Worm (Caenorhabditis elegans) whole organism, early embryonic: ENCODE measurements around the gene ears-2.

ENCODE experiments used
- B0310.2 ChIP-seq: sonication (generic microtip); optimal IDR thresholded peaks from 2 replicates; lab custom pipeline; 2016; ENCODE audit warnings: mild to moderate bottlenecking, missing genetic modification characterization, missing compliant biosample characterization
- F13C5.2 ChIP-seq: sonication (generic microtip); optimal IDR thresholded peaks from 2 replicates; lab custom pipeline; 2017; ENCODE audit warnings: mild to moderate bottlenecking, missing genetic modification characterization, inconsistent platforms, missing compliant biosample characterization
- aly-1 ChIP-seq: sonication (generic microtip); optimal IDR thresholded peaks from 2 replicates; lab custom pipeline; 2016; ENCODE audit warnings: missing genetic modification characterization, missing compliant biosample characterization
- ama-1 ChIP-seq: fragments of 150-350 bp; optimal IDR thresholded peaks from 2 replicates; lab custom pipeline; 2014
- ceh-13 ChIP-seq: fragments of 200-800 bp; sonication (Bioruptor generic); optimal IDR thresholded peaks from 2 replicates; lab custom pipeline; 2018; ENCODE audit warnings: mild to moderate bottlenecking, missing genetic modification characterization, missing compliant biosample characterization
- ceh-36 ChIP-seq: sonication (generic microtip); optimal IDR thresholded peaks from 2 replicates; lab custom pipeline; 2016; ENCODE audit warnings: missing genetic modification characterization, inconsistent platforms, missing compliant biosample characterization
- ets-7 ChIP-seq: sonication (generic microtip); optimal IDR thresholded peaks from 2 replicates; lab custom pipeline; 2016; ENCODE audit warnings: missing genotype, missing genetic modification characterization, missing compliant biosample characterization
- flt-1 ChIP-seq: fragments of 200-800 bp; sonication (Bioruptor generic); IDR thresholded peaks from 2 replicates; pipeline ENCODE4 v1.3.6; 2022; ENCODE audit warnings: missing genetic modification characterization, missing compliant biosample characterization
- hmbx-1 ChIP-seq: sonication (generic microtip); optimal IDR thresholded peaks from 2 replicates; lab custom pipeline; 2016; ENCODE audit warnings: mild to moderate bottlenecking, missing genetic modification characterization, missing compliant biosample characterization
- hmg-4 ChIP-seq: fragments of 200-800 bp; sonication (Bioruptor generic); optimal IDR thresholded peaks from 2 replicates; lab custom pipeline; 2018; ENCODE audit warnings: mild to moderate bottlenecking, missing genetic modification characterization, missing compliant biosample characterization
- hnd-1 ChIP-seq: sonication (generic microtip); optimal IDR thresholded peaks from 2 replicates; lab custom pipeline; 2016; ENCODE audit warnings: missing genetic modification characterization, missing compliant biosample characterization
- pes-1 ChIP-seq: fragments of 200-800 bp; sonication (Bioruptor generic); IDR thresholded peaks from 2 replicates; pipeline ENCODE4 v1.3.6; 2022; ENCODE audit warnings: missing genetic modification reagents, missing genetic modification characterization, missing compliant biosample characterization
- scrt-1 ChIP-seq: fragments of 200-800 bp; sonication (Bioruptor generic); IDR thresholded peaks from 2 replicates; pipeline ENCODE4 v1.3.6; 2022; ENCODE audit warnings: missing genetic modification characterization, missing compliant biosample characterization
- sea-1 ChIP-seq: fragments of 200-800 bp; sonication (Bioruptor generic); conservative IDR thresholded peaks from 2 replicates; pipeline ENCODE4 v1.3.6; 2022; ENCODE audit warnings: missing genetic modification characterization, missing compliant biosample characterization
- tbx-11 ChIP-seq: fragments of 200-800 bp; sonication (Bioruptor generic); IDR thresholded peaks from 2 replicates; pipeline ENCODE4 v1.3.6; 2022; ENCODE audit warnings: missing genetic modification characterization, missing compliant biosample characterization
- tbx-37 ChIP-seq: fragments of 200-800 bp; sonication (Bioruptor generic); conservative IDR thresholded peaks from 2 replicates; pipeline ENCODE4 v1.3.6; 2022; ENCODE audit warnings: missing genetic modification reagents, missing genetic modification characterization, missing compliant biosample characterization
- tra-4 ChIP-seq: sonication (generic microtip); optimal IDR thresholded peaks from 2 replicates; lab custom pipeline; 2017; ENCODE audit warnings: missing genetic modification characterization, missing compliant biosample characterization

ears-2 gene

ce11 chrIV:364983-365382 lies 25.3 kb downstream of the ears-2 start:
- TF ChIP-seq ceh-13 (GFP tag; lab: Kevin White, UChicago) (no peak), sea-1 (GFP tag; lab: Robert Waterston, UW) (no peak), tra-4 (tag; lab: Kevin White, UChicago) (no peak), tbx-11 (GFP tag; lab: Robert Waterston, UW) (no peak), ceh-36 (tag; lab: Kevin White, UChicago) (no peak), pes-1 (GFP tag; lab: Robert Waterston, UW) (no peak), B0310.2 (tag; lab: Kevin White, UChicago) (no peak), hnd-1 (tag; lab: Kevin White, UChicago) (no peak), flt-1 (GFP tag; lab: Robert Waterston, UW) (no peak), ama-1 (no peak), ets-7 (tag; lab: Kevin White, UChicago) (no peak), hmg-4 (GFP tag; lab: Kevin White, UChicago) (no peak), hmbx-1 (no peak), aly-1 (no peak), tbx-37 (no peak), scrt-1 (GFP tag; lab: Robert Waterston, UW) (no peak)

DNA sequence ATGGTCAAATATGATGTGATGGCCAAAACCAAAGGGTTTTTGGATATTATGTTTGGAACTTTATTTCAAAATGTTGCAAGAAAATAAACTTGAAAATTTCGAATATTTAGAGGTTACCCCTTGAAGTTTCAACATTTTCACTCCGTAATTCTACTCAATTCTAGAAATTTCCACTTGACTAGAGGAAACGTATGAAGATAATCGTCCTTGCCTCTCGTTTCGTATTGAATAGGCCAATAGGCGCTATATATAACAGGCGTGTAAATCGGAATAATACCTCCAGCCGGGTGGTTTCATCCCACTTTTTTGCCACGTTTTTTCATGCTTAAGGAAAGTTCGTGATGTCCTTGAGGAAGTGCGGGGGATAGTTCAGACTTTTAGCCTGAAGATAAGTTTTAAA lies 47.0 kb downstream of the ears-2 start:
- no peak for TF ChIP-seq pes-1 (GFP tag; lab: Robert Waterston, UW)
- TF ChIP-seq scrt-1 (GFP tag; lab: Robert Waterston, UW), result no peak
- TF ChIP-seq ama-1, result no peak
- no peak for TF ChIP-seq ceh-13 (GFP tag; lab: Kevin White, UChicago)
- no peak for TF ChIP-seq ceh-36 (tag; lab: Kevin White, UChicago)
- no peak for TF ChIP-seq hmbx-1
- TF ChIP-seq ets-7 (tag; lab: Kevin White, UChicago), result no peak
- no peak for TF ChIP-seq B0310.2 (tag; lab: Kevin White, UChicago)
- no peak for TF ChIP-seq tra-4 (tag; lab: Kevin White, UChicago)
- no peak for TF ChIP-seq flt-1 (GFP tag; lab: Robert Waterston, UW)
- no peak for TF ChIP-seq hnd-1 (tag; lab: Kevin White, UChicago)
- no peak for TF ChIP-seq hmg-4 (GFP tag; lab: Kevin White, UChicago)

DNA sequence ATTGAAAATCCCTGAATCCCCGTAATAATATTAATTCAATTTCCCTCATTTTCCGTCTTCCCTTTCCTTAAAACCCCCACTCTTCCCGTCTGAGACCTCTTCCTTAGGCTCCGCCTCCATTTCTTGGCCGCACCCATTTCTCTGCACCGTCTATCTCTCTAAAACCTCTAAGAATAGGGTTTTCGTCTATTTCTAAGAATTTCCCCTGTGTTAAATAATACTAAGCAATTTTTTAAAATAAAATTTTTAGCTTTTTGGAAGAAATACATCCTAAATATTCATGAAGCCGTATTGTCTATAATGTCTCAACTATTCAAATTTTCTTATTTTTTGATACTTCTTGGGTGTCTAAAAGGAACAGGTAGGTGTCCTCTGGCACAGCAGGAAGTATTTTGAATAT lies 50.8 kb downstream of the ears-2 start, which contains the start of gene cdh-8:
cdh-8 (plus strand) TSS at position 301 of the 400 bp plus-strand sequence.
- TF ChIP-seq ceh-13 (GFP tag; lab: Kevin White, UChicago) (no peak), hmbx-1 (no peak), hmg-4 (GFP tag; lab: Kevin White, UChicago) (no peak), pes-1 (GFP tag; lab: Robert Waterston, UW) (no peak), F13C5.2 (no peak), scrt-1 (GFP tag; lab: Robert Waterston, UW) (no peak), ceh-36 (tag; lab: Kevin White, UChicago) (no peak), tbx-11 (GFP tag; lab: Robert Waterston, UW) (no peak), aly-1 (no peak), B0310.2 (tag; lab: Kevin White, UChicago) (no peak)
